Worm (Caenorhabditis elegans) whole organism, young adult: Measurements from ENCODE around the gene cyp-34A1.

Source experiments
- B0019.2 ChIP-seq: fragments of 200-800 bp; sonication (Bioruptor generic); conservative IDR thresholded peaks from 2 replicates; pipeline ENCODE4 v1.3.6; 2022; ENCODE audit warnings: missing genetic modification reagents, missing genetic modification characterization, missing compliant biosample characterization
- B0336.3 ChIP-seq: fragments of 200-800 bp; sonication (Bioruptor generic); IDR thresholded peaks from 2 replicates; pipeline ENCODE4 v1.3.6; 2022; ENCODE audit warnings: missing genetic modification characterization, missing compliant biosample characterization
- C06A6.2 ChIP-seq: fragments of 200-800 bp; sonication (Bioruptor generic); conservative IDR thresholded peaks from 2 replicates; pipeline ENCODE4 v1.3.6; 2022; ENCODE audit warnings: missing genetic modification characterization, missing compliant biosample characterization
- C17E4.6 ChIP-seq: fragments of 200-800 bp; sonication (Bioruptor generic); IDR thresholded peaks from 2 replicates; pipeline ENCODE4 v1.3.6; 2022; ENCODE audit warnings: missing genetic modification reagents, missing genetic modification characterization, missing compliant biosample characterization
- F22D6.2 ChIP-seq: sonication (generic microtip); optimal IDR thresholded peaks from 2 replicates; lab custom pipeline; 2016; ENCODE audit warnings: mild to moderate bottlenecking, missing genetic modification characterization, missing compliant biosample characterization
- F33H1.4 ChIP-seq: fragments of 200-800 bp; sonication (Bioruptor generic); IDR thresholded peaks from 2 replicates; pipeline ENCODE4 v1.3.6; 2022; ENCODE audit warnings: missing genetic modification reagents, missing genetic modification characterization, missing compliant biosample characterization
- F55B11.4 ChIP-seq: sonication (generic microtip); optimal IDR thresholded peaks from 2 replicates; lab custom pipeline; 2016; ENCODE audit warnings: missing compliant biosample characterization, missing genetic modification characterization, borderline replicate concordance; ENCODE audit not compliant: insufficient read depth
- F57C9.4 ChIP-seq: sonication (generic microtip); optimal IDR thresholded peaks from 2 replicates; lab custom pipeline; 2017; ENCODE audit warnings: mild to moderate bottlenecking, missing genetic modification characterization, missing compliant biosample characterization
- K11D2.4 ChIP-seq: fragments of 200-800 bp; sonication (Bioruptor generic); IDR thresholded peaks from 2 replicates; pipeline ENCODE4 v1.3.6; 2022; ENCODE audit warnings: missing genetic modification reagents, missing genetic modification characterization, missing compliant biosample characterization
- Y79H2A.3 ChIP-seq: fragments of 200-800 bp; sonication (Bioruptor generic); conservative IDR thresholded peaks from 2 replicates; pipeline ENCODE4 v1.3.6; 2022; ENCODE audit warnings: missing genetic modification reagents, missing genetic modification characterization, missing compliant biosample characterization
- akir-1 ChIP-seq: fragments of 200-800 bp; sonication (Bioruptor generic); optimal IDR thresholded peaks from 2 replicates; lab custom pipeline; 2018; ENCODE audit warnings: mild to moderate bottlenecking, missing genetic modification characterization, moderate library complexity, missing compliant biosample characterization
- athp-1 ChIP-seq: sonication (generic microtip); optimal IDR thresholded peaks from 2 replicates; lab custom pipeline; 2017; ENCODE audit warnings: mild to moderate bottlenecking, missing genetic modification characterization, missing compliant biosample characterization
- bed-1 ChIP-seq: fragments of 200-800 bp; sonication (Bioruptor generic); IDR thresholded peaks from 2 replicates; pipeline ENCODE4 v1.3.6; 2022; ENCODE audit warnings: missing genetic modification reagents, missing genetic modification characterization, missing compliant biosample characterization
- ceh-27 ChIP-seq: fragments of 200-800 bp; sonication (Bioruptor generic); optimal IDR thresholded peaks from 2 replicates; lab custom pipeline; 2018; ENCODE audit warnings: mild to moderate bottlenecking, missing genetic modification characterization, moderate library complexity, missing compliant biosample characterization
- ceh-58 ChIP-seq: fragments of 200-800 bp; sonication (Bioruptor generic); IDR thresholded peaks from 2 replicates; pipeline ENCODE4 v1.3.6; 2022; ENCODE audit warnings: missing genetic modification characterization, missing compliant biosample characterization
- die-1 ChIP-seq: sonication (generic microtip); optimal IDR thresholded peaks from 2 replicates; lab custom pipeline; 2016; ENCODE audit warnings: missing genotype, mild to moderate bottlenecking, missing genetic modification characterization, missing compliant biosample characterization
- egl-18 ChIP-seq: fragments of 200-800 bp; sonication (Bioruptor generic); IDR thresholded peaks from 2 replicates; pipeline ENCODE4 v1.3.6; 2022; ENCODE audit warnings: missing genetic modification reagents, missing genetic modification characterization, missing compliant biosample characterization
- ekl-4 ChIP-seq: fragments of 200-800 bp; sonication (Bioruptor generic); IDR thresholded peaks from 2 replicates; pipeline ENCODE4 v1.3.6; 2022; ENCODE audit warnings: missing genetic modification reagents, missing genetic modification characterization, missing compliant biosample characterization
- ets-4 ChIP-seq: fragments of 200-800 bp; sonication (Bioruptor generic); optimal IDR thresholded peaks from 2 replicates; lab custom pipeline; 2018; ENCODE audit warnings: mild to moderate bottlenecking, missing genetic modification characterization, missing compliant biosample characterization
- hmg-20 ChIP-seq: fragments of 200-800 bp; sonication (Bioruptor generic); IDR thresholded peaks from 2 replicates; pipeline ENCODE4 v1.3.6; 2022; ENCODE audit warnings: missing genetic modification reagents, missing genetic modification characterization, missing compliant biosample characterization
- lag-1 ChIP-seq: fragments of 200-800 bp; sonication (Bioruptor generic); IDR thresholded peaks from 2 replicates; pipeline ENCODE4 v1.3.6; 2022; ENCODE audit warnings: missing genetic modification reagents, missing genetic modification characterization, missing compliant biosample characterization
- let-526 ChIP-seq: fragments of 200-800 bp; sonication (Bioruptor generic); IDR thresholded peaks from 2 replicates; pipeline ENCODE4 v1.3.6; 2022; ENCODE audit warnings: missing genetic modification reagents, missing genetic modification characterization, missing compliant biosample characterization
- lsl-1 ChIP-seq: fragments of 200-800 bp; sonication (Bioruptor generic); optimal IDR thresholded peaks from 2 replicates; lab custom pipeline; 2018; ENCODE audit warnings: mild to moderate bottlenecking, missing genetic modification characterization, moderate library complexity, missing compliant biosample characterization
- nfya-2 ChIP-seq: fragments of 200-800 bp; sonication (Bioruptor generic); IDR thresholded peaks from 2 replicates; pipeline ENCODE4 v1.3.6; 2022; ENCODE audit warnings: missing genetic modification reagents, missing genetic modification characterization, missing compliant biosample characterization
- nhr-27 ChIP-seq: fragments of 200-800 bp; sonication (Bioruptor generic); optimal IDR thresholded peaks from 2 replicates; lab custom pipeline; 2018; ENCODE audit warnings: mild to moderate bottlenecking, missing genetic modification characterization, moderate library complexity, missing compliant biosample characterization
- nhr-80 ChIP-seq: sonication (generic microtip); optimal IDR thresholded peaks from 2 replicates; lab custom pipeline; 2016; ENCODE audit warnings: missing genetic modification characterization, missing compliant biosample characterization
- nhr-90 ChIP-seq: sonication (generic microtip); optimal IDR thresholded peaks from 2 replicates; lab custom pipeline; 2016; ENCODE audit warnings: missing genotype, mild to moderate bottlenecking, missing genetic modification characterization, missing compliant biosample characterization
- repo-1 ChIP-seq: sonication (generic microtip); optimal IDR thresholded peaks from 2 replicates; lab custom pipeline; 2017; ENCODE audit warnings: mild to moderate bottlenecking, missing genetic modification characterization, missing compliant biosample characterization
- sdz-38 ChIP-seq: sonication (generic microtip); optimal IDR thresholded peaks from 2 replicates; lab custom pipeline; 2016; ENCODE audit warnings: missing genotype, missing genetic modification characterization, missing compliant biosample characterization
- sea-2 ChIP-seq: fragments of 200-800 bp; sonication (Bioruptor generic); IDR thresholded peaks from 2 replicates; pipeline ENCODE4 v1.3.6; 2022; ENCODE audit warnings: missing genetic modification characterization, missing compliant biosample characterization
- snpc-1.1 ChIP-seq: sonication (generic microtip); optimal IDR thresholded peaks from 2 replicates; lab custom pipeline; 2017; ENCODE audit warnings: missing genetic modification characterization, mild to moderate bottlenecking, missing compliant biosample characterization, antibody characterized with exemption, moderate library complexity, missing genotype, missing genetic modification reagents; ENCODE audit not compliant: insufficient read depth
- somi-1 ChIP-seq: fragments of 200-800 bp; sonication (Bioruptor generic); optimal IDR thresholded peaks from 2 replicates; lab custom pipeline; 2018; ENCODE audit warnings: mild to moderate bottlenecking, missing genetic modification characterization, missing compliant biosample characterization
- ztf-18 ChIP-seq: sonication (generic microtip); optimal IDR thresholded peaks from 2 replicates; lab custom pipeline; 2016; ENCODE audit warnings: missing genotype, mild to moderate bottlenecking, missing genetic modification characterization, missing compliant biosample characterization
- ztf-28 ChIP-seq: fragments of 200-800 bp; sonication (Bioruptor generic); IDR thresholded peaks from 2 replicates; pipeline ENCODE4 v1.3.6; 2022; ENCODE audit warnings: missing genetic modification reagents, missing genetic modification characterization, missing compliant biosample characterization

Gene cyp-34A1

ce11 chrV:15244456-15244855, 43.3 kb downstream of the cyp-34A1 start, which contains the start of gene kin-30:
TSS of gene kin-30 (plus strand) at chrV:15244756.
- TF ChIP-seq ekl-4 (GFP tag; lab: Robert Waterston, UW) (no peak), F22D6.2 (tag; lab: Kevin White, UChicago) (no peak), snpc-1.1 (tag; lab: Kevin White, UChicago) (no peak), ceh-27 (GFP tag; lab: Kevin White, UChicago) (no peak), egl-18 (GFP tag; lab: Robert Waterston, UW) (no peak), sdz-38 (tag; lab: Kevin White, UChicago) (no peak)

ce11 chrV:15241259-15241658, 46.5 kb downstream of the cyp-34A1 start, which contains the start of gene chil-12:
TSS of gene chil-12 (plus strand) at chrV:15241559.
- TF ChIP-seq snpc-1.1 (tag; lab: Kevin White, UChicago) = no peak

- TF ChIP-seq B0336.3 (no peak), K11D2.4 (GFP tag; lab: Robert Waterston, UW) (no peak), repo-1 (tag; lab: Kevin White, UChicago) (no peak), nhr-27 (no peak), let-526 (GFP tag; lab: Robert Waterston, UW) (no peak), lsl-1 (GFP tag; lab: Kevin White, UChicago) (no peak), sea-2 (GFP tag; lab: Robert Waterston, UW) (no peak), F55B11.4 (tag; lab: Kevin White, UChicago) (no peak), ets-4 (no peak)
These were observed 47.5 kb downstream of the cyp-34A1 start, which contains the start of gene srw-11 for ce11 chrV:15240215-15240614. TSS of gene srw-11 (minus strand) at chrV:15240315.

ce11 chrV:15238552-15238951, 49.2 kb downstream of the cyp-34A1 start, which contains the start of gene srw-12:
TSS of gene srw-12 (minus strand) at chrV:15238652.
- TF ChIP-seq ztf-18 (tag; lab: Kevin White, UChicago) (no peak), B0019.2 (GFP tag; lab: Robert Waterston, UW) (no peak), F33H1.4 (GFP tag; lab: Robert Waterston, UW) (no peak), C17E4.6 (GFP tag; lab: Robert Waterston, UW) (no peak), nfya-2 (GFP tag; lab: Robert Waterston, UW) (no peak), ztf-28 (GFP tag; lab: Robert Waterston, UW) (no peak), ceh-58 (GFP tag; lab: Robert Waterston, UW) (no peak), athp-1 (tag; lab: Kevin White, UChicago) (no peak)
- TF ChIP-seq, all 124 proteins: peak for 0

- no peak for TF ChIP-seq nhr-27
- TF ChIP-seq repo-1 (tag; lab: Kevin White, UChicago) = no peak
- TF ChIP-seq C17E4.6 (GFP tag; lab: Robert Waterston, UW) = no peak
- no peak for TF ChIP-seq bed-1 (GFP tag; lab: Robert Waterston, UW)
- no peak for TF ChIP-seq die-1
- TF ChIP-seq nhr-90 (tag; lab: Kevin White, UChicago) = no peak
- no peak for TF ChIP-seq F57C9.4 (tag; lab: Kevin White, UChicago)
- no peak for TF ChIP-seq lag-1 (GFP tag; lab: Robert Waterston, UW)
- TF ChIP-seq ztf-18 (tag; lab: Kevin White, UChicago) = no peak
- no peak for TF ChIP-seq C06A6.2
- no peak for TF ChIP-seq akir-1
- TF ChIP-seq somi-1 = no peak
- TF ChIP-seq nhr-80 (tag; lab: Kevin White, UChicago) = no peak
- no peak for TF ChIP-seq sea-2 (GFP tag; lab: Robert Waterston, UW)
- no peak for TF ChIP-seq Y79H2A.3 (GFP tag; lab: Robert Waterston, UW)
- no peak for TF ChIP-seq hmg-20
These were observed 52.1 kb downstream of the cyp-34A1 start, which contains the start of gene nhr-164 for ce11 chrV:15235661-15236060. TSS of gene nhr-164 (minus strand) at chrV:15235761.
